Worm (Caenorhabditis elegans): ENCODE data around the gene D1005.6.
A peak's percentile ranks its signal among the peaks of the same experiment; 100 is the strongest.

Gene D1005.6

ce11 chrX:1486135-1486648, 21.6 kb upstream of the D1005.6 start, which contains the start of the genes D1005.10 and dhs-25 (continued):
- TF ChIP-seq hmg-1.2 (GFP tag; IDR thresholded peaks at IDR 0.05) (peak; percentile 85), zfh-2 (GFP tag; conservative IDR thresholded peaks at IDR 0.05) (no peak), lin-35 (GFP tag; optimal IDR thresholded peaks at IDR 0.05) (peak in 1 of 3 experiments; percentile 17), B0336.3 (GFP tag; IDR thresholded peaks at IDR 0.05) (peak; percentile 58; the same call in 1 of the 2 replicates), ztf-6 (GFP tag; IDR thresholded peaks at IDR 0.05) (0 out of 2 replicates have a peak, but pooled peaks have one; percentile 38), ztf-18 (tag; optimal IDR thresholded peaks at IDR 0.05) (no peak), cebp-2 (GFP tag; IDR thresholded peaks at IDR 0.05) (no peak), C06A6.2 (GFP tag; conservative IDR thresholded peaks at IDR 0.05) (0 out of 2 replicates have a peak, but pooled peaks have one; percentile 40), F22D6.2 (tag; optimal IDR thresholded peaks at IDR 0.05) (peak; percentile 17)

- TF ChIP-seq F22D6.2 (tag; optimal IDR thresholded peaks at IDR 0.05) (no peak), lsl-1 (GFP tag; optimal IDR thresholded peaks at IDR 0.05) (no peak), sptf-2 (GFP tag; optimal IDR thresholded peaks at IDR 0.05) (no peak), pbrm-1 (GFP tag; IDR thresholded peaks at IDR 0.05) (no peak), attf-3 (GFP tag; conservative IDR thresholded peaks at IDR 0.05) (no peak), K11D2.4 (GFP tag; IDR thresholded peaks at IDR 0.05) (no peak), snpc-3.4 (tag; optimal IDR thresholded peaks at IDR 0.05) (no peak), T07F8.4 (tag; optimal IDR thresholded peaks at IDR 0.05) (no peak), ztf-28 (GFP tag; IDR thresholded peaks at IDR 0.05) (no peak), efl-1 (GFP tag; optimal IDR thresholded peaks at IDR 0.05) (no peak), ekl-4 (GFP tag; IDR thresholded peaks at IDR 0.05) (no peak), nhr-120 (GFP tag; IDR thresholded peaks at IDR 0.05) (no peak), ceh-91 (GFP tag; IDR thresholded peaks at IDR 0.05) (no peak)
Observed at ce11 chrX:1485718-1486117, 21.1 kb upstream of the D1005.6 start, which contains the start of gene D1005.4. Gene D1005.4 (minus strand): TSS chrX:1485818.

- TF ChIP-seq madf-6 (GFP tag; IDR thresholded peaks at IDR 0.05): no peak
- TF ChIP-seq lsy-27 (tag; optimal IDR thresholded peaks at IDR 0.05; ENCODE audit: borderline replicate concordance, insufficient read depth): no peak
- TF ChIP-seq snpc-3.4 (tag; optimal IDR thresholded peaks at IDR 0.05): no peak
- no peak for TF ChIP-seq hlh-12 (tag; optimal IDR thresholded peaks at IDR 0.05)
- no peak for TF ChIP-seq attf-5 (GFP tag; optimal IDR thresholded peaks at IDR 0.05)
- TF ChIP-seq T07F8.4 (tag; optimal IDR thresholded peaks at IDR 0.05): no peak
- TF ChIP-seq Y56A3A.18 (GFP tag; IDR thresholded peaks at IDR 0.05): no peak
- no peak for TF ChIP-seq efl-1 (GFP tag; optimal IDR thresholded peaks at IDR 0.05)
- TF ChIP-seq mcd-1 (GFP tag; IDR thresholded peaks at IDR 0.05): no peak
- no peak for TF ChIP-seq ztf-25 (GFP tag; IDR thresholded peaks at IDR 0.05)
- no peak for TF ChIP-seq K11D2.4 (GFP tag; IDR thresholded peaks at IDR 0.05)
- TF ChIP-seq aptf-2 (GFP tag; conservative IDR thresholded peaks at IDR 0.05): no peak
- TF ChIP-seq atf-7 (tag; optimal IDR thresholded peaks at IDR 0.05): no peak
- no peak for TF ChIP-seq akir-1 (GFP tag; optimal IDR thresholded peaks at IDR 0.05)
- no peak for TF ChIP-seq Y95B8A.8 (GFP tag; IDR thresholded peaks at IDR 0.05)
- TF ChIP-seq tbx-9 (tag; optimal IDR thresholded peaks at IDR 0.05; ENCODE audit: borderline replicate concordance): no peak
- no peak for TF ChIP-seq lin-54 (GFP tag; optimal IDR thresholded peaks at IDR 0.05)
Observed at ce11 chrX:1483229-1483628, 18.6 kb upstream of the D1005.6 start.

ce11 chrX:1480564-1480963, 16.0 kb upstream of the D1005.6 start:
- no peak for TF ChIP-seq hrde-1 (tag; optimal IDR thresholded peaks at IDR 0.05; ENCODE audit: borderline replicate concordance)
- no peak for TF ChIP-seq unc-62 (GFP tag; optimal IDR thresholded peaks at IDR 0.05)
- no peak for TF ChIP-seq lir-1 (GFP tag; conservative IDR thresholded peaks at IDR 0.05)
- no peak for TF ChIP-seq unc-130 (GFP tag; optimal IDR thresholded peaks at IDR 0.05)
- TF ChIP-seq bed-1 (GFP tag; IDR thresholded peaks at IDR 0.05): 0 out of 2 replicates have a peak, but pooled peaks have one; percentile 61
- TF ChIP-seq lin-26 (GFP tag; IDR thresholded peaks at IDR 0.05): no peak
- no peak for TF ChIP-seq nhr-80 (tag; optimal IDR thresholded peaks at IDR 0.05)
- TF ChIP-seq xnd-1 (tag; optimal IDR thresholded peaks at IDR 0.05): no peak
